Fruit fly (Drosophila melanogaster) whole organism, embryonic: ENCODE data around the gene Ns4.

Experiments
- Asciz ChIP-seq: fragments of 200-800 bp; sonication (Bioruptor generic); optimal IDR thresholded peaks from 2 replicates; lab custom pipeline; 2017; ENCODE audit warnings: missing biosample characterization, mild to moderate bottlenecking, missing genetic modification characterization, missing genetic modification reagents
- BEAF-32 ChIP-seq: fragments of 200-800 bp; sonication (Bioruptor generic); optimal IDR thresholded peaks from 3 replicates; lab custom pipeline; 2017; ENCODE audit warnings: missing biosample characterization, missing genetic modification characterization, mild to moderate bottlenecking, moderate library complexity, missing genetic modification reagents
- CG10959 ChIP-seq: fragments of 200-800 bp; sonication (Bioruptor generic); IDR thresholded peaks from 2 replicates; pipeline ENCODE4 v1.3.6; 2022; ENCODE audit warnings: missing biosample characterization, missing genetic modification characterization
- CG12104 ChIP-seq: fragments of 200-800 bp; sonication (Bioruptor generic); optimal IDR thresholded peaks from 3 replicates; lab custom pipeline; 2016; ENCODE audit warnings: missing biosample characterization, missing genetic modification characterization
- CG12391 ChIP-seq: fragments of 200-800 bp; sonication (Bioruptor generic); optimal IDR thresholded peaks from 3 replicates; lab custom pipeline; 2018; ENCODE audit warnings: missing biosample characterization, mild to moderate bottlenecking, missing genetic modification characterization, moderate library complexity
- CG13296 ChIP-seq: fragments of 200-800 bp; sonication (Bioruptor generic); optimal IDR thresholded peaks from 3 replicates; lab custom pipeline; 2018; ENCODE audit warnings: missing biosample characterization, mild to moderate bottlenecking, missing genetic modification characterization
- CG14860 ChIP-seq: fragments of 200-800 bp; sonication (Bioruptor generic); IDR thresholded peaks from 3 replicates; pipeline ENCODE4 v1.3.6; 2022; ENCODE audit warnings: missing biosample characterization, missing genetic modification characterization; ENCODE audit not compliant: partially characterized antibody
- CG1603 ChIP-seq: fragments of 200-800 bp; sonication (Bioruptor generic); optimal IDR thresholded peaks from 2 replicates; lab custom pipeline; 2019; ENCODE audit warnings: missing biosample characterization, mild to moderate bottlenecking, missing genetic modification characterization, moderate library complexity
- CG2889 ChIP-seq: fragments of 200-800 bp; sonication (Bioruptor generic); IDR thresholded peaks from 3 replicates; pipeline ENCODE4 v1.3.6; 2022; ENCODE audit warnings: missing biosample characterization, missing genetic modification characterization
- CG31388 ChIP-seq: fragments of 200-800 bp; sonication (Bioruptor generic); optimal IDR thresholded peaks from 2 replicates; lab custom pipeline; 2016; ENCODE audit warnings: missing biosample characterization, missing genetic modification characterization
- CG42726 ChIP-seq: fragments of 200-800 bp; sonication (Bioruptor generic); IDR thresholded peaks from 2 replicates; pipeline ENCODE4 v1.3.6; 2022; ENCODE audit warnings: missing biosample characterization, missing genetic modification characterization; ENCODE audit not compliant: partially characterized antibody
- CG5180 ChIP-seq: fragments of 200-800 bp; sonication (Bioruptor generic); optimal IDR thresholded peaks from 3 replicates; lab custom pipeline; 2017; ENCODE audit warnings: missing biosample characterization, missing genetic modification characterization, mild to moderate bottlenecking, moderate library complexity, missing genetic modification reagents
- CG6254 ChIP-seq: fragments of 200-800 bp; sonication (Bioruptor generic); optimal IDR thresholded peaks from 3 replicates; lab custom pipeline; 2017; ENCODE audit warnings: mild to moderate bottlenecking, missing biosample characterization, missing genetic modification reagents, missing genetic modification characterization
- CG7839 ChIP-seq: fragments of 200-800 bp; sonication (Bioruptor generic); optimal IDR thresholded peaks from 3 replicates; lab custom pipeline; 2018; ENCODE audit warnings: missing biosample characterization, mild to moderate bottlenecking, missing genetic modification characterization, moderate library complexity
- CG9609 ChIP-seq: fragments of 200-800 bp; sonication (Bioruptor generic); optimal IDR thresholded peaks from 3 replicates; lab custom pipeline; 2016; ENCODE audit warnings: missing biosample characterization, missing genetic modification characterization
- Camta ChIP-seq: fragments of 200-800 bp; sonication (Bioruptor generic); optimal IDR thresholded peaks from 2 replicates; lab custom pipeline; 2016; ENCODE audit warnings: missing biosample characterization, missing genetic modification characterization
- CrebB ChIP-seq: fragments of 200-800 bp; sonication (Bioruptor generic); optimal IDR thresholded peaks from 3 replicates; lab custom pipeline; 2018; ENCODE audit warnings: missing biosample characterization, mild to moderate bottlenecking, missing genetic modification characterization
- Fer1 ChIP-seq: fragments of 200-800 bp; sonication (Bioruptor generic); optimal IDR thresholded peaks from 2 replicates; lab custom pipeline; 2017; ENCODE audit warnings: missing biosample characterization, mild to moderate bottlenecking, missing genetic modification characterization
- HLH54F ChIP-seq: fragments of 200-800 bp; sonication (Bioruptor generic); optimal IDR thresholded peaks from 3 replicates; lab custom pipeline; 2016; ENCODE audit warnings: missing biosample characterization, missing genetic modification characterization
- Hmr ChIP-seq: fragments of 200-800 bp; sonication (Bioruptor generic); optimal IDR thresholded peaks from 3 replicates; lab custom pipeline; 2017; ENCODE audit warnings: mild to moderate bottlenecking, missing biosample characterization, missing genetic modification reagents, missing genetic modification characterization
- Lim3 ChIP-seq: fragments of 200-800 bp; sonication (Bioruptor generic); IDR thresholded peaks from 2 replicates; pipeline ENCODE4 v1.3.6; 2022; ENCODE audit warnings: missing biosample characterization, missing genetic modification characterization
- Mrtf ChIP-seq: fragments of 200-800 bp; sonication (Bioruptor generic); IDR thresholded peaks from 3 replicates; pipeline ENCODE4 v1.3.6; 2022; ENCODE audit warnings: missing biosample characterization, missing genetic modification characterization
- NFAT ChIP-seq: fragments of 200-800 bp; sonication (Bioruptor generic); IDR thresholded peaks from 2 replicates; pipeline ENCODE4 v1.3.6; 2022; ENCODE audit warnings: missing biosample characterization, missing genetic modification characterization
- Nf-YB ChIP-seq: fragments of 200-800 bp; sonication (Bioruptor generic); optimal IDR thresholded peaks from 3 replicates; lab custom pipeline; 2019; ENCODE audit warnings: missing biosample characterization, mild to moderate bottlenecking, missing genetic modification characterization, moderate library complexity
- Optix ChIP-seq: fragments of 200-800 bp; sonication (Bioruptor generic); IDR thresholded peaks from 3 replicates; pipeline ENCODE4 v1.3.6; 2022; ENCODE audit warnings: missing biosample characterization, missing genetic modification characterization
- Poxn ChIP-seq: fragments of 200-800 bp; sonication (Bioruptor generic); IDR thresholded peaks from 2 replicates; pipeline ENCODE4 v1.3.6; 2022; ENCODE audit warnings: missing biosample characterization, missing genetic modification characterization
- Rfx ChIP-seq: fragments of 200-800 bp; sonication (Bioruptor generic); IDR thresholded peaks from 2 replicates; pipeline ENCODE4 v1.3.6; 2022; ENCODE audit warnings: missing biosample characterization, missing genetic modification characterization
- Usf ChIP-seq: fragments of 200-800 bp; sonication (Bioruptor generic); optimal IDR thresholded peaks from 2 replicates; lab custom pipeline; 2017; ENCODE audit warnings: missing genotype, missing biosample characterization, missing genetic modification characterization
- bowl ChIP-seq: fragments of 200-800 bp; sonication (Bioruptor generic); IDR thresholded peaks from 2 replicates; pipeline ENCODE4 v1.3.6; 2022; ENCODE audit warnings: missing biosample characterization, missing genetic modification characterization
- ci ChIP-seq: fragments of 200-800 bp; sonication (Bioruptor generic); IDR thresholded peaks from 3 replicates; pipeline ENCODE4 v1.3.6; 2022; ENCODE audit warnings: missing biosample characterization, missing genetic modification characterization
- crc ChIP-seq: fragments of 200-800 bp; sonication (Bioruptor generic); optimal IDR thresholded peaks from 2 replicates; lab custom pipeline; 2016; ENCODE audit warnings: missing biosample characterization, missing genetic modification characterization
- crp ChIP-seq, 2 experiments: fragments of 200-800 bp; sonication (Bioruptor generic); optimal IDR thresholded peaks; 2 replicates in 1 of 2; 3 replicates in 1 of 2; lab custom pipeline; 2017; ENCODE audit warnings: missing biosample characterization in 2 of 2, missing genetic modification characterization in 2 of 2, mild to moderate bottlenecking in 1 of 2, moderate library complexity in 1 of 2
- fru ChIP-seq: fragments of >200 bp; optimal IDR thresholded peaks from 2 replicates; lab custom pipeline; 2017
- gro ChIP-seq: fragments of 200-800 bp; sonication (Bioruptor generic); optimal IDR thresholded peaks from 2 replicates; lab custom pipeline; 2016; ENCODE audit warnings: missing biosample characterization, missing genetic modification characterization
- gsb ChIP-seq: fragments of 200-800 bp; sonication (Bioruptor generic); IDR thresholded peaks from 2 replicates; pipeline ENCODE4 v1.3.6; 2022; ENCODE audit warnings: missing biosample characterization, missing genetic modification characterization
- inv ChIP-seq: fragments of 200-800 bp; sonication (Bioruptor generic); IDR thresholded peaks from 2 replicates; pipeline ENCODE4 v1.3.6; 2022; ENCODE audit warnings: missing biosample characterization, missing genetic modification characterization; ENCODE audit not compliant: partially characterized antibody
- kay ChIP-seq: fragments of 200-800 bp; sonication (Bioruptor generic); optimal IDR thresholded peaks from 2 replicates; lab custom pipeline; 2016; ENCODE audit warnings: missing biosample characterization, missing genetic modification characterization
- nau ChIP-seq: fragments of 200-800 bp; sonication (Bioruptor generic); optimal IDR thresholded peaks from 3 replicates; lab custom pipeline; 2017; ENCODE audit warnings: missing biosample characterization, mild to moderate bottlenecking, missing genetic modification characterization, missing genetic modification reagents
- nerfin-1 ChIP-seq: fragments of 200-800 bp; sonication (Bioruptor generic); optimal IDR thresholded peaks from 3 replicates; lab custom pipeline; 2019; ENCODE audit warnings: missing biosample characterization, mild to moderate bottlenecking, missing genetic modification characterization, moderate library complexity
- nom ChIP-seq: fragments of 200-800 bp; sonication (Bioruptor generic); optimal IDR thresholded peaks from 2 replicates; lab custom pipeline; 2017; ENCODE audit warnings: missing biosample characterization, missing genetic modification characterization, mild to moderate bottlenecking, moderate library complexity, missing genetic modification reagents
- pho ChIP-seq: fragments of 200-800 bp; sonication (Bioruptor generic); optimal IDR thresholded peaks from 2 replicates; lab custom pipeline; 2016; ENCODE audit warnings: missing biosample characterization, missing genetic modification characterization
- phol ChIP-seq: fragments of 200-800 bp; sonication (Bioruptor generic); optimal IDR thresholded peaks from 3 replicates; lab custom pipeline; 2018; ENCODE audit warnings: missing biosample characterization, mild to moderate bottlenecking, missing genetic modification characterization, moderate library complexity
- ranshi ChIP-seq: fragments of 200-800 bp; sonication (Bioruptor generic); IDR thresholded peaks from 2 replicates; pipeline ENCODE4 v1.3.6; 2022; ENCODE audit warnings: missing biosample characterization, missing genetic modification characterization
- scrt ChIP-seq: fragments of 200-800 bp; sonication (Bioruptor generic); optimal IDR thresholded peaks from 2 replicates; lab custom pipeline; 2018; ENCODE audit warnings: missing biosample characterization, mild to moderate bottlenecking, missing genetic modification characterization, moderate library complexity
- slp2 ChIP-seq: fragments of 200-800 bp; sonication (Bioruptor generic); optimal IDR thresholded peaks from 2 replicates; lab custom pipeline; 2016; ENCODE audit warnings: missing biosample characterization, missing genetic modification characterization
- tgo ChIP-seq: fragments of 200-800 bp; sonication (Bioruptor generic); IDR thresholded peaks from 3 replicates; pipeline ENCODE4 v1.3.6; 2022; ENCODE audit warnings: missing biosample characterization, missing genetic modification characterization
- unc-4 ChIP-seq: fragments of 200-800 bp; sonication (Bioruptor generic); IDR thresholded peaks from 2 replicates; pipeline ENCODE4 v1.3.6; 2022; ENCODE audit warnings: missing biosample characterization, missing genetic modification characterization; ENCODE audit not compliant: partially characterized antibody
- vfl ChIP-seq: fragments of 200-800 bp; sonication (Bioruptor generic); optimal IDR thresholded peaks from 2 replicates; lab custom pipeline; 2016; ENCODE audit warnings: missing biosample characterization, missing genetic modification characterization
- zf30C ChIP-seq: fragments of 200-800 bp; sonication (Bioruptor generic); optimal IDR thresholded peaks from 3 replicates; lab custom pipeline; 2018; ENCODE audit warnings: missing biosample characterization, mild to moderate bottlenecking, missing genetic modification characterization
- zfh2 ChIP-seq: fragments of 200-800 bp; sonication (Bioruptor generic); optimal IDR thresholded peaks from 2 replicates; lab custom pipeline; 2016; ENCODE audit warnings: missing biosample characterization, missing genetic modification characterization

Gene Ns4

DNA sequence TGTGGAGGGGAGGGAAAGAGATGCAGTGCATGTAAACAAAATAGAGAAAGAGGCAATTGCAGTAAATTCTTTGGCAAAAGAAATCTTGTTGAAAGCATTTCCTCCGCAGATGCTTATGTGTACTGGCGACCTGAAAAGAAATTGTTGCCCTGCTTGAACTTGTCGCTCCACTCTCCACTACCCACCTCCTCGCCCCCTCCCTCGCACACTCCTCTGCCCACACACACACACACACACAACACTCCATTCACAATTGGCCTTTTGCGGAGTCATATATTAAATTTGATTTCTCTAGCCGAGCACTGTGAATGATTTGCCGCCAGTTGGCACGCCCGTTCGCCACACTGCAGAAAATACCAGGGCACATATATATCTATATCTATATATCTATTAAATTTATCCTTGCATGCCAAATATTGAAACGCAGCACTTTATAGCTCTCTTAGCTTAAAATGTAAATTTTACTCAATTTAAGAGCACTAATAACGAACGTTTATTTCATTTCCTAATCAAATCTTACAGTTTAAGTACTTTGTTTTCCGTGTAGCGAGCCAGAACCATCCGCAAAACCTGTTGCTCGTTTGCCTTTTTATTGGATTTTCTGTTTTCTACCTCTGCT, 6.7 kb downstream of the Ns4 start (continued):
- peak; percentile 67 for TF ChIP-seq zf30C (GFP tag; lab: Kevin White, UChicago)
- TF ChIP-seq pho (GFP tag; lab: Kevin White, UChicago), result peak; percentile 40
- TF ChIP-seq CG9609 (GFP tag; lab: Kevin White, UChicago), result peak; percentile 31
- TF ChIP-seq CG7839, result peak; percentile 77
- peak; percentile 15 for TF ChIP-seq CG12104 (GFP tag; lab: Kevin White, UChicago)
- peak; percentile 75 for TF ChIP-seq tgo (GFP tag; lab: Robert Waterston, UW)
- peak; percentile 33 for TF ChIP-seq CG1603 (tag; lab: Kevin White, UChicago)
- peak; percentile 42 for TF ChIP-seq nom (GFP tag; lab: Kevin White, UChicago)
- TF ChIP-seq Nf-YB, result peak; percentile 5
- peak; percentile 57 for TF ChIP-seq zfh2 (GFP tag; lab: Kevin White, UChicago)
- TF ChIP-seq CG42726 (GFP tag; lab: Robert Waterston, UW), result no peak
- no peak for TF ChIP-seq inv
- TF ChIP-seq CG14860, result no peak
- TF ChIP-seq gro (GFP tag; lab: Kevin White, UChicago), result peak; percentile 43
- TF ChIP-seq Hmr, result peak; percentile 73
- TF ChIP-seq Rfx, result peak; percentile 91
- peak; percentile 78 for TF ChIP-seq scrt
- peak; percentile 57 for TF ChIP-seq CG12391
- TF ChIP-seq NFAT, result peak; percentile 78
- peak; percentile 58 for TF ChIP-seq slp2 (GFP tag; lab: Kevin White, UChicago)
- TF ChIP-seq BEAF-32, result no peak
- no peak for TF ChIP-seq bowl (GFP tag; lab: Robert Waterston, UW)
- no peak for TF ChIP-seq nerfin-1 (tag; lab: Kevin White, UChicago)
- peak; percentile 78 for TF ChIP-seq CG13296
- TF ChIP-seq CG31388, result no peak
- TF ChIP-seq unc-4, result no peak
- TF ChIP-seq Asciz (GFP tag; lab: Kevin White, UChicago), result peak; percentile 55
- TF ChIP-seq Mrtf (GFP tag; lab: Robert Waterston, UW), result peak; percentile 56
- peak; percentile 46 for TF ChIP-seq crc (GFP tag; lab: Kevin White, UChicago)
- peak; percentile 65 for TF ChIP-seq HLH54F (GFP tag; lab: Kevin White, UChicago)
- TF ChIP-seq CG2889 (GFP tag; lab: Robert Waterston, UW), result peak; percentile 42; the same call in 1 of the 3 replicates
- TF ChIP-seq Optix, result no peak
- TF ChIP-seq ci (GFP tag; lab: Robert Waterston, UW), result no peak; the same call in 2 of the 3 replicates
- TF ChIP-seq kay (GFP tag; lab: Kevin White, UChicago), result peak; percentile 41
- peak; percentile 42 for TF ChIP-seq CG10959 (GFP tag; lab: Robert Waterston, UW)
- peak; percentile 61 for TF ChIP-seq CG6254 (GFP tag; lab: Kevin White, UChicago)
- peak; percentile 79 for TF ChIP-seq Fer1 (GFP tag; lab: Kevin White, UChicago)
- TF ChIP-seq Usf (GFP tag; lab: Kevin White, UChicago), result peak; percentile 2
- TF ChIP-seq fru (lab: Kevin White, UChicago), result no peak
- peak; percentile 25 for TF ChIP-seq Camta (GFP tag; lab: Kevin White, UChicago)
- no peak for TF ChIP-seq Lim3
- peak; percentile 76 for TF ChIP-seq gsb (GFP tag; lab: Robert Waterston, UW)
- peak; percentile 35 for TF ChIP-seq vfl (GFP tag; lab: Kevin White, UChicago)
- TF ChIP-seq CrebB (tag; lab: Kevin White, UChicago), result no peak
- no peak for TF ChIP-seq crp (GFP tag; optimal IDR thresholded peaks at IDR 0.05; lab: Kevin White, UChicago)
- peak; percentile 59 for TF ChIP-seq nau (GFP tag; lab: Kevin White, UChicago)
- peak; percentile 66 for TF ChIP-seq phol
- peak; percentile 19 for TF ChIP-seq CG5180
- TF ChIP-seq Poxn (GFP tag; lab: Robert Waterston, UW), result peak; percentile 54; the same call in 1 of the 2 replicates
- TF ChIP-seq ranshi, result peak; percentile 80
